Fruit fly (Drosophila melanogaster) whole organism, prepupa: ENCODE results near the gene Oct-TyrR.

Experiments
- Blimp-1 ChIP-seq: fragments of 200-800 bp; sonication (Bioruptor generic); optimal IDR thresholded peaks from 3 replicates; lab custom pipeline; 2017; ENCODE audit warnings: missing biosample characterization, missing genetic modification characterization, mild to moderate bottlenecking, moderate library complexity, missing genetic modification reagents
- CG11762 ChIP-seq: fragments of 200-800 bp; sonication (Bioruptor generic); optimal IDR thresholded peaks from 3 replicates; lab custom pipeline; 2016; ENCODE audit warnings: missing biosample characterization, missing genetic modification characterization; ENCODE audit not compliant: insufficient read depth
- CG1621 ChIP-seq: fragments of 200-800 bp; sonication (Bioruptor generic); optimal IDR thresholded peaks from 3 replicates; lab custom pipeline; 2018; ENCODE audit warnings: missing biosample characterization, mild to moderate bottlenecking, missing genetic modification characterization
- CG3032 ChIP-seq: fragments of 200-800 bp; optimal IDR thresholded peaks from 2 replicates; lab custom pipeline; 2019; ENCODE audit warnings: missing biosample characterization, mild to moderate bottlenecking, missing genetic modification characterization, moderate library complexity
- CG31627 ChIP-seq: fragments of 200-800 bp; sonication (Bioruptor generic); optimal IDR thresholded peaks from 3 replicates; lab custom pipeline; 2016; ENCODE audit warnings: missing biosample characterization, missing genetic modification characterization
- CG34406 ChIP-seq: fragments of 200-800 bp; sonication (Bioruptor generic); optimal IDR thresholded peaks from 3 replicates; lab custom pipeline; 2016; ENCODE audit warnings: missing biosample characterization, missing genetic modification characterization
- CG6163 ChIP-seq: fragments of 200-800 bp; sonication (Bioruptor generic); IDR thresholded peaks from 3 replicates; pipeline ENCODE4 v1.3.6; 2022; ENCODE audit warnings: missing biosample characterization, missing genetic modification characterization
- CG6276 ChIP-seq: fragments of 200-800 bp; sonication (Bioruptor generic); optimal IDR thresholded peaks from 2 replicates; lab custom pipeline; 2017; ENCODE audit warnings: missing biosample characterization, mild to moderate bottlenecking, missing genetic modification characterization
- CG6792 ChIP-seq: fragments of 200-800 bp; sonication (Bioruptor generic); optimal IDR thresholded peaks from 3 replicates; lab custom pipeline; 2016; ENCODE audit warnings: missing biosample characterization, missing genetic modification characterization
- CG7368 ChIP-seq: fragments of 200-800 bp; sonication (Bioruptor generic); optimal IDR thresholded peaks from 3 replicates; lab custom pipeline; 2016; ENCODE audit warnings: missing biosample characterization, missing genetic modification characterization
- CG8119 ChIP-seq: fragments of 200-800 bp; sonication (Bioruptor generic); IDR thresholded peaks from 3 replicates; pipeline ENCODE4 v1.3.6; 2022; ENCODE audit warnings: missing biosample characterization, missing genetic modification characterization
- CG8319 ChIP-seq: fragments of 200-800 bp; sonication (Bioruptor generic); optimal IDR thresholded peaks from 3 replicates; lab custom pipeline; 2016; ENCODE audit warnings: missing biosample characterization, missing genetic modification characterization
- CG8632 ChIP-seq: fragments of 200-800 bp; sonication (Bioruptor generic); optimal IDR thresholded peaks from 3 replicates; lab custom pipeline; 2016; ENCODE audit warnings: missing biosample characterization, missing genetic modification characterization
- CG9139 ChIP-seq: fragments of 200-800 bp; sonication (Bioruptor generic); optimal IDR thresholded peaks from 3 replicates; lab custom pipeline; 2017; ENCODE audit warnings: missing biosample characterization, mild to moderate bottlenecking, missing genetic modification characterization
- Eip78C ChIP-seq: fragments of 200-800 bp; sonication (Bioruptor generic); peaks from one replicate; lab custom pipeline; 2016; ENCODE audit warnings: missing biosample characterization, missing genetic modification characterization
- Eip93F ChIP-seq: fragments of 200-800 bp; sonication (Bioruptor generic); optimal IDR thresholded peaks from 2 replicates; lab custom pipeline; 2016; ENCODE audit warnings: missing biosample characterization, mild to moderate bottlenecking, missing genetic modification characterization
- Ets96B ChIP-seq: fragments of 200-800 bp; optimal IDR thresholded peaks from 2 replicates; lab custom pipeline; 2019; ENCODE audit warnings: missing biosample characterization, mild to moderate bottlenecking, missing genetic modification characterization, moderate library complexity
- Gug ChIP-seq: fragments of 200-800 bp; sonication (Bioruptor generic); IDR thresholded peaks from 2 replicates; pipeline ENCODE4 v1.3.6; 2022; ENCODE audit warnings: missing biosample characterization, missing genetic modification characterization
- Hr38 ChIP-seq: sonication (Bioruptor generic); optimal IDR thresholded peaks from 2 replicates; lab custom pipeline; 2016; ENCODE audit warnings: missing biosample characterization, missing genetic modification characterization
- Hr39 ChIP-seq: fragments of 200-800 bp; sonication (Bioruptor generic); optimal IDR thresholded peaks from 2 replicates; lab custom pipeline; 2016; ENCODE audit warnings: missing biosample characterization, missing genetic modification characterization
- Met ChIP-seq: fragments of 200-800 bp; sonication (Bioruptor generic); optimal IDR thresholded peaks from 3 replicates; lab custom pipeline; 2016; ENCODE audit warnings: missing biosample characterization, missing genetic modification characterization
- Smox ChIP-seq: fragments of 200-800 bp; sonication (Bioruptor generic); optimal IDR thresholded peaks from 3 replicates; lab custom pipeline; 2016; ENCODE audit warnings: missing biosample characterization, missing genetic modification characterization
- Sox14 ChIP-seq: fragments of 200-800 bp; sonication (Bioruptor generic); optimal IDR thresholded peaks from 3 replicates; lab custom pipeline; 2016; ENCODE audit warnings: missing biosample characterization, missing genetic modification characterization
- achi ChIP-seq: fragments of 200-800 bp; sonication (Bioruptor generic); optimal IDR thresholded peaks from 3 replicates; lab custom pipeline; 2016; ENCODE audit warnings: missing biosample characterization, missing genetic modification characterization
- acj6 ChIP-seq: fragments of 200-800 bp; sonication (Bioruptor generic); optimal IDR thresholded peaks from 3 replicates; lab custom pipeline; 2016; ENCODE audit warnings: missing biosample characterization, missing genetic modification characterization
- cyc ChIP-seq: fragments of 200-800 bp; sonication (Bioruptor generic); optimal IDR thresholded peaks from 3 replicates; lab custom pipeline; 2016; ENCODE audit warnings: missing biosample characterization, missing genetic modification characterization
- dsx ChIP-seq: fragments of 200-800 bp; optimal IDR thresholded peaks from 3 replicates; lab custom pipeline; 2019; ENCODE audit warnings: missing biosample characterization, mild to moderate bottlenecking, missing genetic modification characterization, moderate library complexity; ENCODE audit not compliant: poor library complexity, severe bottlenecking
- fd59A ChIP-seq: fragments of 200-800 bp; sonication (Bioruptor generic); optimal IDR thresholded peaks from 2 replicates; lab custom pipeline; 2017; ENCODE audit warnings: missing biosample characterization, mild to moderate bottlenecking, missing genetic modification characterization, missing genetic modification reagents
- fkh ChIP-seq: fragments of 200-800 bp; sonication (Bioruptor generic); optimal IDR thresholded peaks from 3 replicates; lab custom pipeline; 2017; ENCODE audit warnings: missing biosample characterization, mild to moderate bottlenecking, missing genetic modification characterization, moderate library complexity
- lz ChIP-seq: fragments of 200-800 bp; sonication (Bioruptor generic); optimal IDR thresholded peaks from 3 replicates; lab custom pipeline; 2016; ENCODE audit warnings: missing biosample characterization, missing genetic modification characterization
- net ChIP-seq: fragments of 200-800 bp; sonication (Bioruptor generic); optimal IDR thresholded peaks from 3 replicates; lab custom pipeline; 2016; ENCODE audit warnings: missing biosample characterization, missing genetic modification characterization
- pdm3 ChIP-seq: fragments of 200-800 bp; sonication (Bioruptor generic); optimal IDR thresholded peaks from 3 replicates; lab custom pipeline; 2016; ENCODE audit warnings: missing biosample characterization, missing genetic modification characterization
- salr ChIP-seq, 2 experiments: fragments of 200-800 bp; sonication (Bioruptor generic); optimal IDR thresholded peaks; 3 replicates each; lab custom pipeline; 2016 to 2018; ENCODE audit warnings: missing biosample characterization in 2 of 2, missing genetic modification characterization in 2 of 2, mild to moderate bottlenecking in 1 of 2
- ss ChIP-seq, 2 experiments: fragments of 200-800 bp; sonication (Bioruptor generic); optimal IDR thresholded peaks; 2 replicates in 1 of 2; 3 replicates in 1 of 2; lab custom pipeline; 2017 to 2018; ENCODE audit warnings: mild to moderate bottlenecking in 2 of 2, missing biosample characterization in 2 of 2, missing genetic modification characterization in 2 of 2, moderate library complexity in 1 of 2
- vri ChIP-seq: fragments of 200-800 bp; sonication (Bioruptor generic); optimal IDR thresholded peaks from 3 replicates; lab custom pipeline; 2016; ENCODE audit warnings: missing biosample characterization, mild to moderate bottlenecking, missing genetic modification characterization

The Oct-TyrR gene

dm6 chr3L:22034717-22035116 is at the start of gene Oct-TyrR:
Gene Oct-TyrR, plus strand, starts transcription at chr3L:22035003.
- TF ChIP-seq CG8319 (no peak), CG6792 (GFP tag; lab: Kevin White, UChicago) (no peak), fkh (GFP tag; lab: Kevin White, UChicago) (no peak), acj6 (no peak), ss (GFP tag; optimal IDR thresholded peaks at IDR 0.05; lab: Kevin White, UChicago) (no peak), CG9139 (GFP tag; lab: Kevin White, UChicago) (no peak), Blimp-1 (GFP tag; lab: Kevin White, UChicago) (no peak), Gug (GFP tag; lab: Robert Waterston, UW) (no peak), dsx (GFP tag; lab: Kevin White, UChicago) (no peak), CG34406 (no peak), Eip93F (GFP tag; lab: Kevin White, UChicago) (no peak), CG1621 (no peak), Met (GFP tag; lab: Kevin White, UChicago) (no peak), CG6276 (GFP tag; lab: Kevin White, UChicago) (no peak), CG8632 (GFP tag; lab: Kevin White, UChicago) (no peak), Sox14 (GFP tag; lab: Kevin White, UChicago) (no peak), fd59A (GFP tag; lab: Kevin White, UChicago) (no peak)

dm6 chr3L:21994000-21994399 is 40.8 kb upstream of the Oct-TyrR start:
- TF ChIP-seq salr (GFP tag; optimal IDR thresholded peaks at IDR 0.05; lab: Kevin White, UChicago): no peak
- no peak for TF ChIP-seq cyc (GFP tag; lab: Kevin White, UChicago)
- no peak for TF ChIP-seq net (GFP tag; lab: Kevin White, UChicago)
- TF ChIP-seq Hr39 (GFP tag; lab: Kevin White, UChicago): no peak
- no peak for TF ChIP-seq CG9139 (GFP tag; lab: Kevin White, UChicago)
- no peak for TF ChIP-seq achi (GFP tag; lab: Kevin White, UChicago)
- no peak for TF ChIP-seq CG8632 (GFP tag; lab: Kevin White, UChicago)
- TF ChIP-seq lz (GFP tag; lab: Kevin White, UChicago): no peak
- TF ChIP-seq CG34406: no peak
- no peak for TF ChIP-seq CG3032 (tag; lab: Kevin White, UChicago)
- TF ChIP-seq CG6792 (GFP tag; lab: Kevin White, UChicago): no peak
- no peak for TF ChIP-seq ss (GFP tag; optimal IDR thresholded peaks at IDR 0.05; lab: Kevin White, UChicago)
- no peak for TF ChIP-seq CG31627 (GFP tag; lab: Kevin White, UChicago)
- TF ChIP-seq Hr38 (GFP tag; lab: Kevin White, UChicago): no peak
- no peak for TF ChIP-seq CG1621
- no peak for TF ChIP-seq vri (GFP tag; lab: Kevin White, UChicago)
- no peak for TF ChIP-seq pdm3 (GFP tag; lab: Kevin White, UChicago)

dm6 chr3L:22006107-22006506 is 28.7 kb upstream of the Oct-TyrR start:
- TF ChIP-seq Eip78C (GFP tag; lab: Kevin White, UChicago): peak; percentile 3
- peak; percentile 32 for TF ChIP-seq fkh (GFP tag; lab: Kevin White, UChicago)
- no peak for TF ChIP-seq CG8119 (GFP tag; lab: Robert Waterston, UW)
- TF ChIP-seq, all 60 proteins: peak for 2

dm6 chr3L:22028225-22028624 is 6.6 kb upstream of the Oct-TyrR start, which contains the start of gene CG7140:
Gene CG7140, minus strand, starts transcription at chr3L:22028325.
- TF ChIP-seq CG6163 (no peak), Eip78C (GFP tag; lab: Kevin White, UChicago) (no peak), Smox (GFP tag; lab: Kevin White, UChicago) (no peak), CG8119 (GFP tag; lab: Robert Waterston, UW) (no peak), CG7368 (GFP tag; lab: Kevin White, UChicago) (no peak), CG11762 (GFP tag; lab: Kevin White, UChicago) (no peak), Hr39 (GFP tag; lab: Kevin White, UChicago) (no peak), Ets96B (tag; lab: Kevin White, UChicago) (no peak)
